Worm (Caenorhabditis elegans): Measurements from ENCODE around the gene nlp-61.

- no peak for TF ChIP-seq him-1 (tag; optimal IDR thresholded peaks at IDR 0.05)
- TF ChIP-seq dao-5 (tag; optimal IDR thresholded peaks at IDR 0.05), result no peak
Observed at ce11 chrX:7667394-7668089, 40.1 kb downstream of the nlp-61 start, which contains the start of gene F27D9.13.

Measured in whole organism, L4/young adult.